Worm (Caenorhabditis elegans): ENCODE results near the gene R151.10.

Gene R151.10

DNA sequence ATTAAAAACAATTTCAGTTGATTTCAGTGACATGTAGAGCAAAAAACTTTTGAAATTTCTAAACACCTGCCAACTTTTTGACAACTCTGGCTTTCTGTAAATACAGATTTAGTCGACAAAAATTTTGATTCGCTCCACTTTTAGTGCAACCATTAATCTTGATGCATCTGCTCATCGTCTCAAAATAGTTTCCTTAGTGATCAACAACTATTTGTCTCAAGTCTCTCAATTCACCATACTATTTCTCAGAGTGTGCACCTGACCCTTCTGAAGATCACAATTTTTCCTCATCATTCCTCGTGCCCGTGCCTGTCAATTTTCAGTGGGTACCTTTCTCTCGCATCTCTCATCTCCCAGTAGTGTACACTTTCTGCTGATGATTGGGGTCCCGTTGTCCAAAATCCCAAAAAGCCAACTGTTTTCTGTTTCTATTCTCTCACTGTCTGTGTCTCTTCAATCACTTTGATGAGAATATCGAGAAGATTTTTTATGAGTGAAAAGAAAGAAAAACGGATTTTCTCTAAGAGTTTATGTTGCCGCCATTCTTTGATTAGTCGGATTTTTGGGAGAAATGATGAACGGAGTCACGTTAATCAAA is 13.7 kb downstream of the R151.10 start:
- TF ChIP-seq nhr-23 (tag; optimal IDR thresholded peaks at IDR 0.05) (no peak), zag-1 (tag; optimal IDR thresholded peaks at IDR 0.05) (no peak), nhr-12 (tag; optimal IDR thresholded peaks at IDR 0.05) (no peak), lin-11 (tag; optimal IDR thresholded peaks at IDR 0.05) (no peak), sem-4 (tag; optimal IDR thresholded peaks at IDR 0.05) (peak; percentile 54), lsy-2 (tag; optimal IDR thresholded peaks at IDR 0.05) (peak in 1 of 2 experiments; percentile 68), ZK546.5 (tag; optimal IDR thresholded peaks at IDR 0.05) (no peak), nhr-10 (tag; optimal IDR thresholded peaks at IDR 0.05) (no peak), skn-1 (tag; optimal IDR thresholded peaks at IDR 0.05) (no peak), ztf-1 (GFP tag; conservative IDR thresholded peaks at IDR 0.05) (no peak), mab-5 (tag; optimal IDR thresholded peaks at IDR 0.05) (peak; percentile 70), nhr-11 (tag; optimal IDR thresholded peaks at IDR 0.05) (no peak), nhr-21 (tag; optimal IDR thresholded peaks at IDR 0.05) (no peak), F13H6.1 (tag; optimal IDR thresholded peaks at IDR 0.05) (peak; percentile 85), sma-9 (GFP tag; optimal IDR thresholded peaks at IDR 0.05) (peak; percentile 77), sma-9 (tag; optimal IDR thresholded peaks at IDR 0.05) (no peak), nhr-6 (tag; optimal IDR thresholded peaks at IDR 0.05) (no peak), lin-39 (tag; optimal IDR thresholded peaks at IDR 0.05) (no peak), snpc-4 (tag; optimal IDR thresholded peaks at IDR 0.05) (no peak), ama-1 (optimal IDR thresholded peaks at IDR 0.05) (no peak), unc-62 (GFP tag; optimal IDR thresholded peaks at IDR 0.05) (peak; percentile 37), ztf-11 (tag; optimal IDR thresholded peaks at IDR 0.05) (no peak), aly-2 (tag; optimal IDR thresholded peaks at IDR 0.05) (no peak), nhr-237 (tag; optimal IDR thresholded peaks at IDR 0.05) (no peak), ztf-4 (tag; optimal IDR thresholded peaks at IDR 0.05) (peak; percentile 24), alr-1 (tag; optimal IDR thresholded peaks at IDR 0.05) (no peak), lin-13 (GFP tag; optimal IDR thresholded peaks at IDR 0.05) (peak; percentile 54), unc-55 (GFP tag; optimal IDR thresholded peaks at IDR 0.05) (no peak), C34F6.9 (tag; optimal IDR thresholded peaks at IDR 0.05) (peak; percentile 66), gmeb-1 (tag; optimal IDR thresholded peaks at IDR 0.05) (no peak), mbf-1 (tag; optimal IDR thresholded peaks at IDR 0.05) (no peak), blmp-1 (tag; optimal IDR thresholded peaks at IDR 0.05; ENCODE audit: insufficient read depth) (no peak), unc-39 (tag; optimal IDR thresholded peaks at IDR 0.05) (no peak), nhr-129 (tag; optimal IDR thresholded peaks at IDR 0.05) (peak; percentile 84)

DNA sequence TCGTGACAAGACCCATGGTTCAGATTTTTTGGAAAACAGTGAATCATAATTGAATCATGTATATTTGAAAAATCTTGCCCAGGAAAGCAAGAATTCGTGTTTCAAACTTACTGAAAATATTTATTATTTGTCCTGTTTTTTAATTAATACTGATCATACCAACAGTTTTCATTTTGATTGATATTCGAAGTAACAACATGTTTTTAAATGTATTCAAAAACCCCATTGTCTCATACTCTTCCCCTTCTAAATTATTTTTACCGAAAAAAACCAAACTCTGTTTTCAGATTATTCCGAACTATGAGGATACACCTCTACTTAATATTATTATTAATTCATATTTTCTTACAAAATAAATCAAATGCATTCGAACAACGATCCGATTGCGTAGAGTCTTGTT is 14.5 kb downstream of the R151.10 start, which contains the start of gene R151.1:
R151.1 (plus strand) TSS at position 301 of the 400 bp plus-strand sequence.
- TF ChIP-seq ztf-11 (tag; optimal IDR thresholded peaks at IDR 0.05) (no peak), fos-1 (tag; optimal IDR thresholded peaks at IDR 0.05) (no peak), mbf-1 (tag; optimal IDR thresholded peaks at IDR 0.05) (no peak), elt-3 (tag; optimal IDR thresholded peaks at IDR 0.05) (no peak), lin-13 (GFP tag; optimal IDR thresholded peaks at IDR 0.05) (no peak), nhr-77 (tag; optimal IDR thresholded peaks at IDR 0.05) (no peak), lin-39 (tag; optimal IDR thresholded peaks at IDR 0.05) (no peak), alr-1 (tag; optimal IDR thresholded peaks at IDR 0.05) (no peak), ama-1 (optimal IDR thresholded peaks at IDR 0.05) (no peak), F13H6.1 (tag; optimal IDR thresholded peaks at IDR 0.05) (no peak), unc-39 (tag; optimal IDR thresholded peaks at IDR 0.05) (no peak), nhr-129 (tag; optimal IDR thresholded peaks at IDR 0.05) (no peak), lsy-2 (tag; optimal IDR thresholded peaks at IDR 0.05) (no peak), C34F6.9 (tag; optimal IDR thresholded peaks at IDR 0.05) (no peak), peb-1 (tag; optimal IDR thresholded peaks at IDR 0.05) (no peak), ZK546.5 (tag; optimal IDR thresholded peaks at IDR 0.05) (no peak), nhr-21 (tag; optimal IDR thresholded peaks at IDR 0.05) (no peak), lin-11 (tag; optimal IDR thresholded peaks at IDR 0.05) (no peak)

DNA sequence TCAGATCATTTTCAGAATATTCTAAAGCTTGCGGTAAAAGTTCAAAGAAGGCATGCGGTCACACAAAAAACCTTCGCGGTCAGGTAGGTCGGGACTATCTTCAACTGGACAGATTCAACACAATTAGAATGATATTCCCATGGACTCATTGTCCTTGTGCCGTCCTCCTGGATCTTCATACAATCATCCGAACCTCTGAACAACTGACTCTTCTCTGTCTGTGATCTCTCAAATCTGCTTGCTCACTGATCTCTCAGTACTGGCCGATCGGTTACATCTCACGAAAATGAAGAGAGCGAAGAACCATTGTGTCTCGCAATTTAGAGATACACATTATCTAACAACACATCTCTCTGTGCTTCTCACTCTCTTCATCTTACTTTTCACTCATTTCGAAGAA is 15.2 kb downstream of the R151.10 start:
- peak; percentile 55 for TF ChIP-seq nhr-129 (tag; optimal IDR thresholded peaks at IDR 0.05)
- peak; percentile 19 for TF ChIP-seq sma-9 (GFP tag; optimal IDR thresholded peaks at IDR 0.05)
- no peak for TF ChIP-seq sma-9 (tag; optimal IDR thresholded peaks at IDR 0.05)
- TF ChIP-seq lsy-2 (tag; optimal IDR thresholded peaks at IDR 0.05), result peak in 1 of 2 experiments; percentile 16
- TF ChIP-seq F13H6.1 (tag; optimal IDR thresholded peaks at IDR 0.05), result peak; percentile 13
- TF ChIP-seq mdl-1 (tag; optimal IDR thresholded peaks at IDR 0.05), result no peak

Measured in whole organism, L2 larva.